Fruit fly (Drosophila melanogaster): ENCODE results near the gene spz.

The spz gene

dm6 chr3R:27099579-27099978 lies 29.7 kb upstream of the spz start, which contains the start of gene eater:
eater (minus strand) TSS chr3R:27099679.
- TF ChIP-seq Jra (GFP tag; optimal IDR thresholded peaks at IDR 0.05) (no peak), N (GFP tag; optimal IDR thresholded peaks at IDR 0.05) (no peak), pan (optimal IDR thresholded peaks at IDR 0.05) (no peak), Hr78 (GFP tag; optimal IDR thresholded peaks at IDR 0.05) (no peak), dl (GFP tag; optimal IDR thresholded peaks at IDR 0.05; ENCODE audit: insufficient read depth in 1 of 2, partially characterized antibody in 2 of 2) (no peak), Hnf4 (GFP tag; optimal IDR thresholded peaks at IDR 0.05) (no peak), lola (GFP tag; optimal IDR thresholded peaks at IDR 0.05) (no peak), CrebA (GFP tag; optimal IDR thresholded peaks at IDR 0.05; ENCODE audit: borderline replicate concordance) (no peak), dmrt93B (GFP tag; optimal IDR thresholded peaks at IDR 0.05) (no peak), rgr (GFP tag; optimal IDR thresholded peaks at IDR 0.05) (no peak), ey (GFP tag; optimal IDR thresholded peaks at IDR 0.05) (no peak), fru (GFP tag; optimal IDR thresholded peaks at IDR 0.05) (no peak), Rel (GFP tag; optimal IDR thresholded peaks at IDR 0.05) (no peak), Rel (tag; optimal IDR thresholded peaks at IDR 0.05) (no peak), foxo (GFP tag; optimal IDR thresholded peaks at IDR 0.05) (no peak), sage (GFP tag; optimal IDR thresholded peaks at IDR 0.05) (no peak)

- TF ChIP-seq psq (GFP tag; optimal IDR thresholded peaks at IDR 0.05) (no peak), br (GFP tag; optimal IDR thresholded peaks at IDR 0.05) (no peak), dl (GFP tag; optimal IDR thresholded peaks at IDR 0.05; ENCODE audit: insufficient read depth in 1 of 2, partially characterized antibody in 2 of 2) (no peak), Myc (optimal IDR thresholded peaks at IDR 0.05) (no peak), CrebA (GFP tag; optimal IDR thresholded peaks at IDR 0.05; ENCODE audit: borderline replicate concordance) (no peak), foxo (GFP tag; optimal IDR thresholded peaks at IDR 0.05) (no peak), brk (GFP tag; optimal IDR thresholded peaks at IDR 0.05) (no peak), Rel (GFP tag; optimal IDR thresholded peaks at IDR 0.05) (no peak), Rel (tag; optimal IDR thresholded peaks at IDR 0.05) (no peak), Vsx2 (GFP tag; optimal IDR thresholded peaks at IDR 0.05; ENCODE audit: partially characterized antibody) (no peak), jim (GFP tag; optimal IDR thresholded peaks at IDR 0.05) (no peak), OdsH (GFP tag; optimal IDR thresholded peaks at IDR 0.05) (no peak)
Measured at dm6 chr3R:27098638-27099037, 28.8 kb upstream of the spz start.

DNA sequence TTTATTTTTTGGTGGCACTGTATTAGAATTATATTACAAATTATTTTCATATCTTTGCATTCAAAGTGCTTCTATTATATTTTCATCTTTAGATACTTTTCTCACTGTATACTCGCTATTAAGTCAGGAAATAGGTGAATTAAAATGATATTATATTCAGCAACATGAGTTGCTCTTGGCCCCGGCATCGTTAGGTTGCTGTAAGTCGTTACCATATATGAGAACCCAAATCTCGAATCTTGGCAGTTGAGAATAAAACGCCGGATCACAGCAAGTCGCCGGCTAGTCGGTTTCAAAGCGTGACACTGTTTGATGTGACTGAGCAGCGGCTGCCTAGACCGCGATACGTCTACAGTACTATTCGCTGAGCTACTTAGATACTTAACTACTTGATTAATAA lies 24.4 kb upstream of the spz start, which contains the start of gene CG14259:
TSS of gene CG14259 (plus strand) at position 301 of the 400 bp plus-strand sequence.
- TF ChIP-seq sage (GFP tag; optimal IDR thresholded peaks at IDR 0.05) (no peak), Rel (GFP tag; optimal IDR thresholded peaks at IDR 0.05) (no peak), Rel (tag; optimal IDR thresholded peaks at IDR 0.05) (no peak)

DNA sequence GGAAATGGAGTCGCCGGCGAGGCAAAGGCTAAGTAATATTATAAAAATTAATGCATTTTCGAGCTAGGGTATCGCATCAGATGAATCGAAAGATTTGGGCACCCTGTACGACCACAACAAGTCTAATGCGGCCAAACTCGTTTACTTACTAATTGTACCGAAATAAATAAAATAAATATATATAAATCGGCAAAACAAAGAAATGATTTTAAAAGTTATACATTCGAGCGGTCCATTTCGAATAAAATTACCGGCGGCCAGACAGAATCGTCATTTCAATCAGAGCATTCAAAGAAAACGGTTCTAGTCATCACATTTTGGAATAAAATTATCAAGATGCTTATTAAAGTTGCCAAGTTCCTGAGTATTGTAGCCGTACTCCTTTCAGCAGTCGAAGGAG lies 23.0 kb upstream of the spz start, which contains the start of gene CG14258:
TSS of gene CG14258 (plus strand) at position 301 of the 400 bp plus-strand sequence.
- TF ChIP-seq Mio (GFP tag; optimal IDR thresholded peaks at IDR 0.05) (no peak), sage (GFP tag; optimal IDR thresholded peaks at IDR 0.05) (no peak), h (GFP tag; optimal IDR thresholded peaks at IDR 0.05) (no peak), Rel (GFP tag; optimal IDR thresholded peaks at IDR 0.05) (no peak), Rel (tag; optimal IDR thresholded peaks at IDR 0.05) (no peak), CrebA (GFP tag; optimal IDR thresholded peaks at IDR 0.05; ENCODE audit: borderline replicate concordance) (no peak), brk (GFP tag; optimal IDR thresholded peaks at IDR 0.05) (no peak), pan (optimal IDR thresholded peaks at IDR 0.05) (no peak)

DNA sequence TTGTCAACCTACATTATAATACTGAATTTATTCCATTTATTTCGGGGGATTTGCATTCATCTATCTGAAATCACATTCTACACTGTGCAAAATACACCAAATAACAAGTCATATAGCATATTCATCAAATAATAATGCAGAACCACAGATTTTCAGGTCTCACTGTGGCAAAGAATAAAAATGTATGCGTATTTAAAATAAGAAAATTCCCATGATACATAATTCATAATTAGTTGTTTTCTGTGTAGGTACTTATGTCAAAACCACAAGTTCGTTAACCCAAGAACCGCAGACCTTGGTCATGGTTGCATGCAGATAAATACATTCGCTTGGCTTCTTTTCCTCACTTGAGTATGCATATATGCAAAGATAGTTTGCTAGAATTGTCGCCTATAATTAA lies 22.4 kb upstream of the spz start:
- TF ChIP-seq tai (GFP tag; optimal IDR thresholded peaks at IDR 0.05) (peak; percentile 69), Sp1 (GFP tag; optimal IDR thresholded peaks at IDR 0.05) (peak; percentile 48), ey (GFP tag; optimal IDR thresholded peaks at IDR 0.05) (peak; percentile 75), rgr (GFP tag; optimal IDR thresholded peaks at IDR 0.05) (peak; percentile 71), foxo (GFP tag; optimal IDR thresholded peaks at IDR 0.05) (peak in 1 of 2 experiments; percentile 68), Rel (GFP tag; optimal IDR thresholded peaks at IDR 0.05) (no peak), Rel (tag; optimal IDR thresholded peaks at IDR 0.05) (peak; percentile 85), brk (GFP tag; optimal IDR thresholded peaks at IDR 0.05) (no peak), Dfd (GFP tag; optimal IDR thresholded peaks at IDR 0.05) (no peak), usp (GFP tag; optimal IDR thresholded peaks at IDR 0.05) (no peak), dsf (GFP tag; optimal IDR thresholded peaks at IDR 0.05; ENCODE audit: borderline replicate concordance) (no peak), Hr83 (GFP tag; optimal IDR thresholded peaks at IDR 0.05; ENCODE audit: poor library complexity, severe bottlenecking) (no peak), Myc (optimal IDR thresholded peaks at IDR 0.05) (no peak), fru (GFP tag; optimal IDR thresholded peaks at IDR 0.05) (peak; percentile 57), GATAd (GFP tag; optimal IDR thresholded peaks at IDR 0.05) (peak; percentile 17), dmrt93B (GFP tag; optimal IDR thresholded peaks at IDR 0.05) (peak; percentile 11), HLH106 (tag; optimal IDR thresholded peaks at IDR 0.05) (peak; percentile 65), Mio (GFP tag; optimal IDR thresholded peaks at IDR 0.05) (no peak), CrebA (GFP tag; optimal IDR thresholded peaks at IDR 0.05; ENCODE audit: borderline replicate concordance) (no peak), psq (GFP tag; optimal IDR thresholded peaks at IDR 0.05) (peak; percentile 51), br (GFP tag; optimal IDR thresholded peaks at IDR 0.05) (peak; percentile 68), Dif (GFP tag; optimal IDR thresholded peaks at IDR 0.05; ENCODE audit: partially characterized antibody) (no peak), sv (GFP tag; optimal IDR thresholded peaks at IDR 0.05) (no peak), pan (optimal IDR thresholded peaks at IDR 0.05) (no peak), OdsH (GFP tag; optimal IDR thresholded peaks at IDR 0.05) (peak; percentile 57), CG9705 (GFP tag; optimal IDR thresholded peaks at IDR 0.05) (no peak), Jra (GFP tag; optimal IDR thresholded peaks at IDR 0.05) (no peak), h (GFP tag; optimal IDR thresholded peaks at IDR 0.05) (peak; percentile 74), woc (GFP tag; optimal IDR thresholded peaks at IDR 0.05) (peak; percentile 16), sage (GFP tag; optimal IDR thresholded peaks at IDR 0.05) (no peak), jim (GFP tag; optimal IDR thresholded peaks at IDR 0.05) (no peak), Abd-B (GFP tag; optimal IDR thresholded peaks at IDR 0.05) (no peak), Vsx2 (GFP tag; optimal IDR thresholded peaks at IDR 0.05; ENCODE audit: partially characterized antibody) (no peak)
